Fruit fly (Drosophila melanogaster): ENCODE measurements around the gene CG3402.
A peak's percentile ranks its signal among the peaks of the same experiment; 100 is the strongest.

CG3402 gene

DNA sequence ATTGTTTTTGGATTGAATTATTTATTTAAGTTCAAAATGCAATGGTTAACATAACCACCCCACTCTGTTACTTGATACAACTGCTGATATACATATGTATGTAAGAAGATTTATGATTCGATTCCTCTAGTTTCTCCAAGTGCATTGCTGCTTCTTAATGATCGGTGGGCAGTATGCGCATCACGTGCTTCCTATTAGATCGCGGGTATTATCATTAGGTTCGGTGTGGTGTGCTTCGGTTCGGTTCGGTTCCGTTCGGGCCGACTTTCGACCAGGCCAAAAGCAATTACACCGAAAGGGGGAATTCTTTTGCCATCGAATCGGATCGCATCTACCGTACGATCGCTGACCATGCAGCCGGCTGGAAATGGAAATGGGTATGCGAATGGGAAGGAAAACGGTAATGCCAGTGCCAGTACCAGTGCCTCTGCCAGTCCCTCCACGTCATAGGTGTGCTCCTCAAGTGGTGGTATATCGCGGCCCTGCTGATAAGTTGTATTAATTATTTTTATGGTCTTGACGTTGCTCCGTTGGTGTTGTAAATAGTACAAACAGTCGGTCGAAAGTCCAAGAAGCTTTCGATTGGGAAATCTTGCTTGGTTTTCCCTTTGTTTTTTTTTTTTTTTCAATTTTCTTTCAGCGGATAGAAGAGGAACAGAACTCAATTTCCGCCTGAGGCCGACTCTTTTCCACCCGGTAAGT, 15.2 kb downstream of the CG3402 start (continued):
- TF ChIP-seq CG6683 (GFP tag; optimal IDR thresholded peaks at IDR 0.05) (no peak), CG14441 (GFP tag; IDR thresholded peaks at IDR 0.05) (no peak), dysf (GFP tag; IDR thresholded peaks at IDR 0.05) (no peak), cwo (GFP tag; optimal IDR thresholded peaks at IDR 0.05) (peak; percentile 79), TFAM (GFP tag; optimal IDR thresholded peaks at IDR 0.05) (no peak), bab2 (GFP tag; optimal IDR thresholded peaks at IDR 0.05) (no peak), CG1233 (GFP tag; optimal IDR thresholded peaks at IDR 0.05) (no peak), wor (GFP tag; IDR thresholded peaks at IDR 0.05) (no peak), grau (tag; optimal IDR thresholded peaks at IDR 0.05) (no peak), CG9817 (tag; optimal IDR thresholded peaks at IDR 0.05) (no peak), CG13296 (GFP tag; optimal IDR thresholded peaks at IDR 0.05) (no peak), HLH4C (GFP tag; IDR thresholded peaks at IDR 0.05; ENCODE audit: partially characterized antibody) (no peak), CG12236 (GFP tag; optimal IDR thresholded peaks at IDR 0.05) (no peak), NFAT (GFP tag; IDR thresholded peaks at IDR 0.05) (0 out of 2 replicates have a peak, but pooled peaks have one; percentile 29), grn (GFP tag; optimal IDR thresholded peaks at IDR 0.05) (peak; percentile 6), CG34376 (GFP tag; optimal IDR thresholded peaks at IDR 0.05) (peak; percentile 63), stwl (tag; optimal IDR thresholded peaks at IDR 0.05) (no peak), rib (GFP tag; IDR thresholded peaks at IDR 0.05) (peak; percentile 19; the same call in 1 of the 2 replicates), Sox102F (GFP tag; optimal IDR thresholded peaks at IDR 0.05) (peak; percentile 11), D19B (GFP tag; optimal IDR thresholded peaks at IDR 0.05) (peak; percentile 58), pzg (GFP tag; optimal IDR thresholded peaks at IDR 0.05) (no peak), salm (tag; optimal IDR thresholded peaks at IDR 0.05) (no peak), Deaf1 (tag; optimal IDR thresholded peaks at IDR 0.05) (peak; percentile 93), CG10979 (tag; optimal IDR thresholded peaks at IDR 0.05) (no peak), pan (optimal IDR thresholded peaks at IDR 0.05) (no peak), pan (GFP tag; optimal IDR thresholded peaks at IDR 0.05 in 1 of 2, IDR thresholded peaks at IDR 0.05 in 1 of 2) (peak in 1 of 2 experiments; percentile 20), hkb (optimal IDR thresholded peaks at IDR 0.05) (peak; percentile 11), hkb (GFP tag; IDR thresholded peaks at IDR 0.05) (no peak), zf30C (GFP tag; optimal IDR thresholded peaks at IDR 0.05) (peak; percentile 57), Rx (GFP tag; IDR thresholded peaks at IDR 0.05) (no peak), chinmo (GFP tag; IDR thresholded peaks at IDR 0.05; ENCODE audit: partially characterized antibody) (0 out of 4 replicates have a peak, but pooled peaks have one; percentile 49), kni (GFP tag; optimal IDR thresholded peaks at IDR 0.05) (peak; percentile 60), D (optimal IDR thresholded peaks at IDR 0.05) (no peak), D (GFP tag; optimal IDR thresholded peaks at IDR 0.05) (no peak), sna (GFP tag; IDR thresholded peaks at IDR 0.05; ENCODE audit: partially characterized antibody) (no peak), CG8290 (GFP tag; optimal IDR thresholded peaks at IDR 0.05) (no peak), CG8290 (tag; optimal IDR thresholded peaks at IDR 0.05) (peak in 1 of 2 experiments; percentile 46), Chrac-16 (GFP tag; optimal IDR thresholded peaks at IDR 0.05) (no peak), HLHmδ (GFP tag; optimal IDR thresholded peaks at IDR 0.05) (no peak), CG17385 (GFP tag; optimal IDR thresholded peaks at IDR 0.05) (peak; percentile 28), CG10366 (GFP tag; IDR thresholded peaks at IDR 0.05) (no peak), CG6813 (GFP tag; optimal IDR thresholded peaks at IDR 0.05) (no peak), CG1024 (GFP tag; IDR thresholded peaks at IDR 0.05) (no peak)

Data from whole organism, embryonic.